Fruit fly (Drosophila melanogaster) whole organism, wandering third instar larva: ENCODE results near the gene rdx.

Experiments
- GATAd ChIP-seq: sonication (Bioruptor generic); optimal IDR thresholded peaks from 2 replicates; lab custom pipeline; 2016; ENCODE audit warnings: missing biosample characterization, missing genetic modification characterization
- Myc ChIP-seq: fragments of >200 bp; optimal IDR thresholded peaks from 2 replicates; lab custom pipeline; 2017
- brk ChIP-seq: fragments of 200-800 bp; sonication (Bioruptor generic); optimal IDR thresholded peaks from 2 replicates; lab custom pipeline; 2016; ENCODE audit warnings: missing biosample characterization, mild to moderate bottlenecking, missing genetic modification characterization
- dl ChIP-seq, 2 experiments: fragments of 175-275, 200-275 bp in 1 of 2; fragments of 200-275 bp in 1 of 2; sonication (Bioruptor generic); optimal IDR thresholded peaks; lab custom pipeline; 2018; ENCODE audit warnings: mild to moderate bottlenecking in 2 of 2, missing biosample characterization in 2 of 2, missing genetic modification characterization in 2 of 2, moderate library complexity in 2 of 2; ENCODE audit not compliant: partially characterized antibody in 2 of 2, insufficient read depth in 1 of 2
- dmrt93B ChIP-seq: fragments of 200-800 bp; sonication (Bioruptor generic); optimal IDR thresholded peaks from 2 replicates; lab custom pipeline; 2018; ENCODE audit warnings: missing biosample characterization, mild to moderate bottlenecking, missing genetic modification characterization
- foxo ChIP-seq, 2 experiments: fragments of 200-800 bp; sonication (Bioruptor generic); optimal IDR thresholded peaks; 2 replicates in 1 of 2; 3 replicates in 1 of 2; lab custom pipeline; 2016 to 2017; ENCODE audit warnings: missing biosample characterization in 2 of 2, missing genetic modification characterization in 2 of 2
- fru ChIP-seq: fragments of 200-800 bp; sonication (Bioruptor generic); optimal IDR thresholded peaks from 3 replicates; lab custom pipeline; 2016; ENCODE audit warnings: missing biosample characterization, mild to moderate bottlenecking, missing genetic modification characterization

dm6 chr3R:13972653-13973052 is 59.2 kb downstream of the rdx start:
- TF ChIP-seq dl (GFP tag; optimal IDR thresholded peaks at IDR 0.05; lab: Kevin White, UChicago; ENCODE audit: insufficient read depth in 1 of 2, partially characterized antibody in 2 of 2) (no peak), brk (GFP tag; lab: Kevin White, UChicago) (no peak), fru (GFP tag; lab: Kevin White, UChicago) (no peak), dmrt93B (no peak), foxo (GFP tag; optimal IDR thresholded peaks at IDR 0.05; lab: Kevin White, UChicago) (no peak), GATAd (GFP tag; lab: Kevin White, UChicago) (no peak), Myc (lab: Kevin White, UChicago) (no peak)
